Fruit fly (Drosophila melanogaster): ENCODE results near the gene Ir8a.

The Ir8a gene

DNA sequence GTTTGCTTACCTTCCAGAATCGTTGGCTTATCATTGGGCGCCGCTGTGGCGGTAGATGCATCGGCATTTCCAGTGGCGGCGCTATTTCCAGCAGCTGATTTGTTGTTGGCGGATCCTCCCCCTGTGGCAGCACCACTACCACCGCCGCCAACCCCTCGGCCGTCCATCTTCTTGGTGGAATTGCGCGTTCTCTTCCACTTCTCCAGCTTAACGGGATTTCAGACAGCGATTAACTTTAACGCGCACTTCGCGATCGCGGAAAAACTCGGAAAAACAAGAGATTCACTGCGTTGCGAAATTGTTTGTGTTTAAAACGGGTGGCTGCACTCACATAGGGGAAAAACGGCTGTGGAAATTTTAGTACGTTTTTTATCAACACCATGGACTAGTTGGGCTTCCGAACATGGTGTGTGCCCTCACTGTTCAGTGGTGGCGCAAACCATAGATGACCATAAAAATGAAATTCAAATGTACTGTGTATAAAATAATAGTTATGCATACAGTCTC lies 46.5 kb upstream of the Ir8a start, which contains the start of gene c11.1 (continued):
- TF ChIP-seq CG3995 (GFP tag; optimal IDR thresholded peaks at IDR 0.05) (no peak), Usf (GFP tag; optimal IDR thresholded peaks at IDR 0.05) (no peak), CG12299 (tag; optimal IDR thresholded peaks at IDR 0.05) (no peak), CG10543 (GFP tag; optimal IDR thresholded peaks at IDR 0.05) (peak; percentile 1), Myb (GFP tag; optimal IDR thresholded peaks at IDR 0.05) (peak; percentile 69), Adf1 (GFP tag; IDR thresholded peaks at IDR 0.05) (0 out of 2 replicates have a peak, but pooled peaks have one; percentile 19), Atf-2 (GFP tag; optimal IDR thresholded peaks at IDR 0.05) (no peak), D (optimal IDR thresholded peaks at IDR 0.05) (no peak), D (GFP tag; optimal IDR thresholded peaks at IDR 0.05) (no peak), HmgZ (tag; optimal IDR thresholded peaks at IDR 0.05) (peak; percentile 58), CG31224 (GFP tag; IDR thresholded peaks at IDR 0.05) (no peak), CG30403 (GFP tag; optimal IDR thresholded peaks at IDR 0.05) (no peak), CG14014 (GFP tag; IDR thresholded peaks at IDR 0.05) (no peak), HLH4C (GFP tag; IDR thresholded peaks at IDR 0.05; ENCODE audit: partially characterized antibody) (peak; percentile 43; the same call in 1 of the 3 replicates), Aef1 (GFP tag; IDR thresholded peaks at IDR 0.05) (peak; percentile 35; the same call in 1 of the 3 replicates), CG1603 (tag; optimal IDR thresholded peaks at IDR 0.05) (no peak), MESR4 (GFP tag; optimal IDR thresholded peaks at IDR 0.05) (peak; percentile 73), CG10267 (tag; optimal IDR thresholded peaks at IDR 0.05) (peak; percentile 4), chn (GFP tag; optimal IDR thresholded peaks at IDR 0.05) (peak; percentile 31), CG30020 (tag; optimal IDR thresholded peaks at IDR 0.05) (no peak), CoRest (tag; optimal IDR thresholded peaks at IDR 0.05) (peak; percentile 24), phol (tag; optimal IDR thresholded peaks at IDR 0.05) (peak; percentile 19), CG8290 (GFP tag; optimal IDR thresholded peaks at IDR 0.05) (peak; percentile 50), CG8290 (tag; optimal IDR thresholded peaks at IDR 0.05) (no peak), eyg (GFP tag; optimal IDR thresholded peaks at IDR 0.05) (no peak), Rfx (GFP tag; IDR thresholded peaks at IDR 0.05) (peak; percentile 38; the same call in 1 of the 2 replicates), wdn (GFP tag; IDR thresholded peaks at IDR 0.05) (no peak), YL-1 (GFP tag; optimal IDR thresholded peaks at IDR 0.05) (peak; percentile 20), CG2202 (tag; optimal IDR thresholded peaks at IDR 0.05) (no peak), CTCF (GFP tag; optimal IDR thresholded peaks at IDR 0.05) (peak; percentile 44), dpn (GFP tag; optimal IDR thresholded peaks at IDR 0.05) (peak in 1 of 2 experiments; percentile 5), nom (GFP tag; optimal IDR thresholded peaks at IDR 0.05) (peak; percentile 28), unpg (GFP tag; optimal IDR thresholded peaks at IDR 0.05) (no peak), usp (GFP tag; optimal IDR thresholded peaks at IDR 0.05) (no peak), Stat92E (GFP tag; optimal IDR thresholded peaks at IDR 0.05) (no peak), D19A (tag; optimal IDR thresholded peaks at IDR 0.05) (no peak), CG12391 (tag; optimal IDR thresholded peaks at IDR 0.05) (peak; percentile 31), CG3847 (GFP tag; IDR thresholded peaks at IDR 0.05) (peak; percentile 47; the same call in 1 of the 2 replicates), NK7.1 (GFP tag; optimal IDR thresholded peaks at IDR 0.05) (no peak), row (GFP tag; IDR thresholded peaks at IDR 0.05) (peak; percentile 35; the same call in 2 of the 3 replicates), sob (GFP tag; IDR thresholded peaks at IDR 0.05) (no peak), Fer1 (GFP tag; optimal IDR thresholded peaks at IDR 0.05) (peak; percentile 16), BEAF-32 (GFP tag; optimal IDR thresholded peaks at IDR 0.05) (peak; percentile 52), gt (GFP tag; IDR thresholded peaks at IDR 0.05) (no peak), bowl (GFP tag; IDR thresholded peaks at IDR 0.05) (no peak), Dek (tag; optimal IDR thresholded peaks at IDR 0.05) (peak; percentile 41), amos (GFP tag; IDR thresholded peaks at IDR 0.05; ENCODE audit: partially characterized antibody) (peak; percentile 40; the same call in 1 of the 2 replicates), CG8924 (tag; optimal IDR thresholded peaks at IDR 0.05) (peak; percentile 14), chm (GFP tag; IDR thresholded peaks at IDR 0.05) (no peak), Bgb (GFP tag; IDR thresholded peaks at IDR 0.05; ENCODE audit: partially characterized antibody) (peak; percentile 36; the same call in 1 of the 2 replicates), sd (tag; optimal IDR thresholded peaks at IDR 0.05) (peak; percentile 70)
